Fruit fly (Drosophila melanogaster) whole organism, prepupa: ENCODE results near the gene CG11760.
A peak's percentile ranks its signal among the peaks of the same experiment; 100 is the strongest.

Experiments used
- CG10631 ChIP-seq: fragments of 200-800 bp; sonication (Bioruptor generic); optimal IDR thresholded peaks from 2 replicates; lab custom pipeline; 2016; ENCODE audit warnings: missing biosample characterization, missing genetic modification characterization
- CG10669 ChIP-seq: fragments of 200-800 bp; sonication (Bioruptor generic); optimal IDR thresholded peaks from 3 replicates; lab custom pipeline; 2018; ENCODE audit warnings: missing biosample characterization, mild to moderate bottlenecking, missing genetic modification characterization, moderate library complexity
- CG11294 ChIP-seq: fragments of 200-800 bp; sonication (Bioruptor generic); IDR thresholded peaks from 2 replicates; pipeline ENCODE4 v1.3.6; 2022; ENCODE audit warnings: missing biosample characterization, missing genetic modification characterization
- CG11762 ChIP-seq: fragments of 200-800 bp; sonication (Bioruptor generic); optimal IDR thresholded peaks from 3 replicates; lab custom pipeline; 2016; ENCODE audit warnings: missing biosample characterization, missing genetic modification characterization; ENCODE audit not compliant: insufficient read depth
- CG11902 ChIP-seq: fragments of 200-800 bp; sonication (Bioruptor generic); optimal IDR thresholded peaks from 3 replicates; lab custom pipeline; 2016; ENCODE audit warnings: missing biosample characterization, missing genetic modification characterization
- CG15336 ChIP-seq: fragments of 200-800 bp; sonication (Bioruptor generic); IDR thresholded peaks from 2 replicates; pipeline ENCODE4 v1.3.6; 2022; ENCODE audit warnings: missing biosample characterization, missing genetic modification characterization
- CG1621 ChIP-seq: fragments of 200-800 bp; sonication (Bioruptor generic); optimal IDR thresholded peaks from 3 replicates; lab custom pipeline; 2018; ENCODE audit warnings: missing biosample characterization, mild to moderate bottlenecking, missing genetic modification characterization
- CG3032 ChIP-seq: fragments of 200-800 bp; optimal IDR thresholded peaks from 2 replicates; lab custom pipeline; 2019; ENCODE audit warnings: missing biosample characterization, mild to moderate bottlenecking, missing genetic modification characterization, moderate library complexity
- CG32006 ChIP-seq: fragments of 200-800 bp; sonication (Bioruptor generic); optimal IDR thresholded peaks from 3 replicates; lab custom pipeline; 2017; ENCODE audit warnings: missing biosample characterization, mild to moderate bottlenecking, missing genetic modification characterization
- CG34406 ChIP-seq: fragments of 200-800 bp; sonication (Bioruptor generic); optimal IDR thresholded peaks from 3 replicates; lab custom pipeline; 2016; ENCODE audit warnings: missing biosample characterization, missing genetic modification characterization
- CG3919 ChIP-seq: fragments of 200-800 bp; sonication (Bioruptor generic); optimal IDR thresholded peaks from 3 replicates; lab custom pipeline; 2016; ENCODE audit warnings: missing biosample characterization, missing genetic modification characterization
- CG4318 ChIP-seq: fragments of 200-800 bp; sonication (Bioruptor generic); optimal IDR thresholded peaks from 3 replicates; lab custom pipeline; 2017; ENCODE audit warnings: missing biosample characterization, mild to moderate bottlenecking, missing genetic modification characterization
- CG6276 ChIP-seq: fragments of 200-800 bp; sonication (Bioruptor generic); optimal IDR thresholded peaks from 2 replicates; lab custom pipeline; 2017; ENCODE audit warnings: missing biosample characterization, mild to moderate bottlenecking, missing genetic modification characterization
- CG6854 ChIP-seq: fragments of 200-800 bp; sonication (Bioruptor generic); optimal IDR thresholded peaks from 2 replicates; lab custom pipeline; 2017; ENCODE audit warnings: missing biosample characterization, mild to moderate bottlenecking, missing genetic modification characterization
- CG7368 ChIP-seq: fragments of 200-800 bp; sonication (Bioruptor generic); optimal IDR thresholded peaks from 3 replicates; lab custom pipeline; 2016; ENCODE audit warnings: missing biosample characterization, missing genetic modification characterization
- CG8319 ChIP-seq: fragments of 200-800 bp; sonication (Bioruptor generic); optimal IDR thresholded peaks from 3 replicates; lab custom pipeline; 2016; ENCODE audit warnings: missing biosample characterization, missing genetic modification characterization
- CG8632 ChIP-seq: fragments of 200-800 bp; sonication (Bioruptor generic); optimal IDR thresholded peaks from 3 replicates; lab custom pipeline; 2016; ENCODE audit warnings: missing biosample characterization, missing genetic modification characterization
- CG9139 ChIP-seq: fragments of 200-800 bp; sonication (Bioruptor generic); optimal IDR thresholded peaks from 3 replicates; lab custom pipeline; 2017; ENCODE audit warnings: missing biosample characterization, mild to moderate bottlenecking, missing genetic modification characterization
- Eip93F ChIP-seq: fragments of 200-800 bp; sonication (Bioruptor generic); optimal IDR thresholded peaks from 2 replicates; lab custom pipeline; 2016; ENCODE audit warnings: missing biosample characterization, mild to moderate bottlenecking, missing genetic modification characterization
- Ets21C ChIP-seq: fragments of 200-800 bp; sonication (Bioruptor generic); optimal IDR thresholded peaks from 3 replicates; lab custom pipeline; 2016; ENCODE audit warnings: missing biosample characterization, missing genetic modification characterization
- Hr39 ChIP-seq: fragments of 200-800 bp; sonication (Bioruptor generic); optimal IDR thresholded peaks from 2 replicates; lab custom pipeline; 2016; ENCODE audit warnings: missing biosample characterization, missing genetic modification characterization
- Hr4 ChIP-seq: fragments of 200-800 bp; sonication (Bioruptor generic); optimal IDR thresholded peaks from 3 replicates; lab custom pipeline; 2016; ENCODE audit warnings: missing biosample characterization, missing genetic modification characterization
- Lpt ChIP-seq: fragments of 200-800 bp; sonication (Bioruptor generic); optimal IDR thresholded peaks from 3 replicates; lab custom pipeline; 2016; ENCODE audit warnings: missing biosample characterization, missing genetic modification characterization
- Met ChIP-seq: fragments of 200-800 bp; sonication (Bioruptor generic); optimal IDR thresholded peaks from 3 replicates; lab custom pipeline; 2016; ENCODE audit warnings: missing biosample characterization, missing genetic modification characterization
- OdsH ChIP-seq: fragments of 200-800 bp; sonication (Bioruptor generic); optimal IDR thresholded peaks from 3 replicates; lab custom pipeline; 2016; ENCODE audit warnings: missing biosample characterization, missing genetic modification characterization
- Smox ChIP-seq: fragments of 200-800 bp; sonication (Bioruptor generic); optimal IDR thresholded peaks from 3 replicates; lab custom pipeline; 2016; ENCODE audit warnings: missing biosample characterization, missing genetic modification characterization
- Sox102F ChIP-seq: fragments of 200-800 bp; sonication (Bioruptor generic); optimal IDR thresholded peaks from 2 replicates; lab custom pipeline; 2016; ENCODE audit warnings: missing biosample characterization, mild to moderate bottlenecking, missing genetic modification characterization
- Sox14 ChIP-seq: fragments of 200-800 bp; sonication (Bioruptor generic); optimal IDR thresholded peaks from 3 replicates; lab custom pipeline; 2016; ENCODE audit warnings: missing biosample characterization, missing genetic modification characterization
- Sox15 ChIP-seq: fragments of 200-800 bp; sonication (Bioruptor generic); optimal IDR thresholded peaks from 3 replicates; lab custom pipeline; 2016; ENCODE audit warnings: missing biosample characterization, missing genetic modification characterization
- achi ChIP-seq: fragments of 200-800 bp; sonication (Bioruptor generic); optimal IDR thresholded peaks from 3 replicates; lab custom pipeline; 2016; ENCODE audit warnings: missing biosample characterization, missing genetic modification characterization
- acj6 ChIP-seq: fragments of 200-800 bp; sonication (Bioruptor generic); optimal IDR thresholded peaks from 3 replicates; lab custom pipeline; 2016; ENCODE audit warnings: missing biosample characterization, missing genetic modification characterization
- dac ChIP-seq: fragments of 200-800 bp; sonication (Bioruptor generic); optimal IDR thresholded peaks from 2 replicates; lab custom pipeline; 2017; ENCODE audit warnings: missing biosample characterization, mild to moderate bottlenecking, missing genetic modification characterization
- dsx ChIP-seq: fragments of 200-800 bp; optimal IDR thresholded peaks from 3 replicates; lab custom pipeline; 2019; ENCODE audit warnings: missing biosample characterization, mild to moderate bottlenecking, missing genetic modification characterization, moderate library complexity; ENCODE audit not compliant: poor library complexity, severe bottlenecking
- eg ChIP-seq: fragments of 200-800 bp; sonication (Bioruptor generic); IDR thresholded peaks from 3 replicates; pipeline ENCODE4 v1.3.6; 2022; ENCODE audit warnings: missing biosample characterization, missing genetic modification characterization
- esn ChIP-seq: fragments of 200-800 bp; sonication (Bioruptor generic); optimal IDR thresholded peaks from 2 replicates; lab custom pipeline; 2016; ENCODE audit warnings: missing biosample characterization, mild to moderate bottlenecking, missing genetic modification characterization, moderate library complexity
- fd59A ChIP-seq: fragments of 200-800 bp; sonication (Bioruptor generic); optimal IDR thresholded peaks from 2 replicates; lab custom pipeline; 2017; ENCODE audit warnings: missing biosample characterization, mild to moderate bottlenecking, missing genetic modification characterization, missing genetic modification reagents
- fd85E ChIP-seq: fragments of 200-800 bp; sonication (Bioruptor generic); optimal IDR thresholded peaks from 3 replicates; lab custom pipeline; 2016; ENCODE audit warnings: missing biosample characterization, missing genetic modification characterization
- fkh ChIP-seq: fragments of 200-800 bp; sonication (Bioruptor generic); optimal IDR thresholded peaks from 3 replicates; lab custom pipeline; 2017; ENCODE audit warnings: missing biosample characterization, mild to moderate bottlenecking, missing genetic modification characterization, moderate library complexity
- lz ChIP-seq: fragments of 200-800 bp; sonication (Bioruptor generic); optimal IDR thresholded peaks from 3 replicates; lab custom pipeline; 2016; ENCODE audit warnings: missing biosample characterization, missing genetic modification characterization
- pdm3 ChIP-seq: fragments of 200-800 bp; sonication (Bioruptor generic); optimal IDR thresholded peaks from 3 replicates; lab custom pipeline; 2016; ENCODE audit warnings: missing biosample characterization, missing genetic modification characterization
- salr ChIP-seq, 2 experiments: fragments of 200-800 bp; sonication (Bioruptor generic); optimal IDR thresholded peaks; 3 replicates each; lab custom pipeline; 2016 to 2018; ENCODE audit warnings: missing biosample characterization in 2 of 2, missing genetic modification characterization in 2 of 2, mild to moderate bottlenecking in 1 of 2
- ss ChIP-seq, 2 experiments: fragments of 200-800 bp; sonication (Bioruptor generic); optimal IDR thresholded peaks; 2 replicates in 1 of 2; 3 replicates in 1 of 2; lab custom pipeline; 2017 to 2018; ENCODE audit warnings: mild to moderate bottlenecking in 2 of 2, missing biosample characterization in 2 of 2, missing genetic modification characterization in 2 of 2, moderate library complexity in 1 of 2
- svp ChIP-seq: fragments of 200-800 bp; sonication (Bioruptor generic); peaks from one replicate; lab custom pipeline; 2016; ENCODE audit warnings: missing biosample characterization, missing genetic modification characterization
- topi ChIP-seq: fragments of 200-800 bp; sonication (Bioruptor generic); optimal IDR thresholded peaks from 3 replicates; lab custom pipeline; 2016; ENCODE audit warnings: missing biosample characterization, missing genetic modification characterization
- vri ChIP-seq: fragments of 200-800 bp; sonication (Bioruptor generic); optimal IDR thresholded peaks from 3 replicates; lab custom pipeline; 2016; ENCODE audit warnings: missing biosample characterization, mild to moderate bottlenecking, missing genetic modification characterization

The CG11760 gene

dm6 chr3R:8712722-8713131 is 6.3 kb upstream of the CG11760 start, which contains the start of gene CG8112 (continued):
- TF ChIP-seq Met (GFP tag; lab: Kevin White, UChicago) (no peak), CG10669 (GFP tag; lab: Kevin White, UChicago) (no peak), CG1621 (no peak), CG32006 (GFP tag; lab: Kevin White, UChicago) (peak; percentile 74), Sox15 (GFP tag; lab: Kevin White, UChicago) (no peak), Hr4 (GFP tag; lab: Kevin White, UChicago) (no peak), CG11902 (GFP tag; lab: Kevin White, UChicago) (no peak)
- TF ChIP-seq, all 60 proteins: peak for 22

- TF ChIP-seq topi (GFP tag; lab: Kevin White, UChicago): no peak
- TF ChIP-seq CG10669 (GFP tag; lab: Kevin White, UChicago): no peak
- TF ChIP-seq CG1621: no peak
- TF ChIP-seq CG3032 (tag; lab: Kevin White, UChicago): no peak
- TF ChIP-seq dac (GFP tag; lab: Kevin White, UChicago): no peak
- peak; percentile 64 for TF ChIP-seq fkh (GFP tag; lab: Kevin White, UChicago)
- TF ChIP-seq Sox14: no peak
- TF ChIP-seq Eip93F: no peak
Measured at dm6 chr3R:8715371-8715770, 3.6 kb upstream of the CG11760 start.

- TF ChIP-seq achi (GFP tag; lab: Kevin White, UChicago): no peak
- TF ChIP-seq CG8319 (GFP tag; lab: Kevin White, UChicago): no peak
- no peak for TF ChIP-seq acj6 (GFP tag; lab: Kevin White, UChicago)
- peak in 1 of 2 experiments; percentile 61 for TF ChIP-seq ss (GFP tag; optimal IDR thresholded peaks at IDR 0.05; lab: Kevin White, UChicago)
- TF ChIP-seq CG32006 (GFP tag; lab: Kevin White, UChicago): no peak
- TF ChIP-seq esn (GFP tag; lab: Kevin White, UChicago): no peak
- TF ChIP-seq Eip93F: no peak
- no peak for TF ChIP-seq pdm3 (GFP tag; lab: Kevin White, UChicago)
- TF ChIP-seq CG8632 (GFP tag; lab: Kevin White, UChicago): no peak
- TF ChIP-seq Hr4 (GFP tag; lab: Kevin White, UChicago): no peak
- TF ChIP-seq OdsH (GFP tag; lab: Kevin White, UChicago): no peak
- no peak for TF ChIP-seq svp
- no peak for TF ChIP-seq CG7368 (GFP tag; lab: Kevin White, UChicago)
- no peak for TF ChIP-seq CG1621
- TF ChIP-seq Sox102F (GFP tag; lab: Kevin White, UChicago): no peak
- no peak for TF ChIP-seq CG11902 (GFP tag; lab: Kevin White, UChicago)
- TF ChIP-seq CG3032 (tag; lab: Kevin White, UChicago): no peak
- no peak for TF ChIP-seq topi (GFP tag; lab: Kevin White, UChicago)
- peak; percentile 27 for TF ChIP-seq CG6854
- no peak for TF ChIP-seq CG10669 (GFP tag; lab: Kevin White, UChicago)
- TF ChIP-seq CG10631: no peak
- TF ChIP-seq eg (GFP tag; lab: Robert Waterston, UW): no peak
- no peak for TF ChIP-seq lz (GFP tag; lab: Kevin White, UChicago)
- no peak for TF ChIP-seq CG4318 (GFP tag; lab: Kevin White, UChicago)
- TF ChIP-seq Ets21C (GFP tag; lab: Kevin White, UChicago): no peak
- no peak for TF ChIP-seq Smox
- no peak for TF ChIP-seq Lpt (GFP tag; lab: Kevin White, UChicago)
- peak; percentile 66 for TF ChIP-seq CG6276
- no peak for TF ChIP-seq dsx (GFP tag; lab: Kevin White, UChicago)
- TF ChIP-seq Hr39 (GFP tag; lab: Kevin White, UChicago): no peak
- TF ChIP-seq salr (GFP tag; optimal IDR thresholded peaks at IDR 0.05; lab: Kevin White, UChicago): no peak
- no peak for TF ChIP-seq CG9139 (GFP tag; lab: Kevin White, UChicago)
- TF ChIP-seq fd85E: no peak
- no peak for TF ChIP-seq CG3919 (GFP tag; lab: Kevin White, UChicago)
- no peak for TF ChIP-seq fd59A (GFP tag; lab: Kevin White, UChicago)
- no peak for TF ChIP-seq dac (GFP tag; lab: Kevin White, UChicago)
- no peak for TF ChIP-seq CG34406
- TF ChIP-seq Sox14: peak; percentile 20
- TF ChIP-seq CG15336 (GFP tag; lab: Robert Waterston, UW): no peak
- TF ChIP-seq CG11294 (GFP tag; lab: Robert Waterston, UW): no peak
- no peak for TF ChIP-seq CG11762 (GFP tag; lab: Kevin White, UChicago)
- peak; percentile 65 for TF ChIP-seq vri (GFP tag; lab: Kevin White, UChicago)
Measured at dm6 chr3R:8715851-8716550, 3.0 kb upstream of the CG11760 start, which contains the start of gene TMEM216. Gene TMEM216, plus strand, starts transcription at chr3R:8716243.
